Worm (Caenorhabditis elegans): ENCODE results near the gene odr-1.

odr-1 gene

DNA sequence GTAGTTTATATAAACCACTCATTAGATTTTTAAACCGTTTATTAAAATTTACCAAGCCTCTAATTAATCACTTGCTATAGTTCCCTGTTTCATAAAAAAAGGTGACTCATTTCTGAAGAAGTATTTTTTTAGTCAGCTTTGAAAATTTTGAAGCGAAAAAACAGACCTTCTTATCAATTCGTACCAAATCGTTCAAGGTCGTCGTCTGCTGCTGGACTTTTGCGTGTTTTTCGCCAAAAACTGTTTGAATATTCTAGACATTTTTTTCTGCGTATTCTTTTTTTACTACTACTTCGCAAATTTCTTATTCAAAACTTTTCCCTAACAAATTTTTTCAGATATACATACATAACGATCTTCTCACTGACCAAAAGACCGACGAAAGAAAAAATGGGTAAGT is 8.6 kb downstream of the odr-1 start, which contains the start of gene cah-4:
TSS of gene cah-4 (plus strand) at position 339 of the 400 bp plus-strand sequence.
- TF ChIP-seq ztf-1 (GFP tag; conservative IDR thresholded peaks at IDR 0.05) (no peak), ZK546.5 (tag; optimal IDR thresholded peaks at IDR 0.05) (no peak), ama-1 (optimal IDR thresholded peaks at IDR 0.05) (peak; percentile 82)

DNA sequence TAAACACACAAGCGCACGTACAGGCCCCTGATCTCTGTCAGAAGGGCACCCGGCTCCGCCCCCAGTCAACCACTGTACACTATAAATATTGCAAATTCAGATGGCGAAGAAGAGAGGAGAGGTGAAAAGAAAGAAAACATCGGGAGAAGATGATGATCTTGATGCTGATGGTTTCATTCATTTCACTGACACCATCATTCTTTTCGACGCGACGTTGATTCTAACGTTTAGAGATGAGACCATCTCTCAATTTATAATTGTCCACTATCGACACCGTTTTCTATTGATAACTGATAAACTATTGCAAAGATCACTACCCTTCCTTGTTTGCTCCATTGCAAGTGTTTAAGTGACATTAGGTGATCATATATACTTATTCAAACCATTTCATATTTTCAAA is 9.5 kb downstream of the odr-1 start:
- TF ChIP-seq mdl-1 (tag; optimal IDR thresholded peaks at IDR 0.05) (no peak), blmp-1 (tag; optimal IDR thresholded peaks at IDR 0.05; ENCODE audit: insufficient read depth) (peak; percentile 19), ztf-11 (tag; optimal IDR thresholded peaks at IDR 0.05) (no peak), nhr-21 (tag; optimal IDR thresholded peaks at IDR 0.05) (peak; percentile 77), nhr-25 (tag; optimal IDR thresholded peaks at IDR 0.05) (peak; percentile 32), fos-1 (tag; optimal IDR thresholded peaks at IDR 0.05) (peak; percentile 30), mab-5 (tag; optimal IDR thresholded peaks at IDR 0.05) (no peak), sma-9 (GFP tag; optimal IDR thresholded peaks at IDR 0.05) (peak; percentile 87), sma-9 (tag; optimal IDR thresholded peaks at IDR 0.05) (no peak), sma-3 (GFP tag; optimal IDR thresholded peaks at IDR 0.05) (peak; percentile 29), ama-1 (optimal IDR thresholded peaks at IDR 0.05) (peak; percentile 96)

DNA sequence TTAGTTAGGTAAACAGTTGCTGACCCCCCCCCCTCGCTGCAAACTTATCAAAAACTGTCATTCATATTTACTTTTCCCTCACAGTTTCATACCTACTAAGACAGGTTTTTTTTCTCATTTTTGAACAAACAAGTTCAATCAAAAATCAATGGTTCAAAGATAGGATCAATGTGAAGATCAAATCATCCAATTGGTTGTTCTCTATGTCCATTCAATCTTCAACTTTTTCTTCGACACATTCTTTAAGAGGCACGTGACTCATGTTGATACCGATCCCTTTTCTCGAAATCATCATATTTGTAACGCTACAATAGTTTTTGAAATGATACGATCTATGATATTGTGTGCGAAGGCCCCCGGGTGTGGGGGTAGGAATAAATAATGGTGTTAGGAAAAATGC is 11.1 kb downstream of the odr-1 start:
- no peak for TF ChIP-seq nhr-10 (tag; optimal IDR thresholded peaks at IDR 0.05)
- TF ChIP-seq egl-27 (tag; optimal IDR thresholded peaks at IDR 0.05), result no peak
- TF ChIP-seq ZK546.5 (tag; optimal IDR thresholded peaks at IDR 0.05), result no peak
- TF ChIP-seq lin-13 (GFP tag; optimal IDR thresholded peaks at IDR 0.05), result peak; percentile 15
- peak in 1 of 2 experiments; percentile 23 for TF ChIP-seq lsy-2 (tag; optimal IDR thresholded peaks at IDR 0.05)
- TF ChIP-seq peb-1 (tag; optimal IDR thresholded peaks at IDR 0.05), result no peak
- TF ChIP-seq dmd-4 (tag; optimal IDR thresholded peaks at IDR 0.05), result no peak
- no peak for TF ChIP-seq lin-11 (tag; optimal IDR thresholded peaks at IDR 0.05)
- peak; percentile 90 for TF ChIP-seq nhr-25 (tag; optimal IDR thresholded peaks at IDR 0.05)
- TF ChIP-seq crh-2 (tag; optimal IDR thresholded peaks at IDR 0.05), result peak; percentile 79
- TF ChIP-seq elt-3 (tag; optimal IDR thresholded peaks at IDR 0.05), result no peak
- TF ChIP-seq nhr-129 (tag; optimal IDR thresholded peaks at IDR 0.05), result peak; percentile 54
- no peak for TF ChIP-seq C34F6.9 (tag; optimal IDR thresholded peaks at IDR 0.05)
- no peak for TF ChIP-seq ztf-1 (GFP tag; conservative IDR thresholded peaks at IDR 0.05)
- no peak for TF ChIP-seq zag-1 (tag; optimal IDR thresholded peaks at IDR 0.05)
- no peak for TF ChIP-seq ama-1 (optimal IDR thresholded peaks at IDR 0.05)
- peak; percentile 76 for TF ChIP-seq blmp-1 (tag; optimal IDR thresholded peaks at IDR 0.05; ENCODE audit: insufficient read depth)
- TF ChIP-seq sem-4 (tag; optimal IDR thresholded peaks at IDR 0.05), result no peak
- TF ChIP-seq unc-55 (GFP tag; optimal IDR thresholded peaks at IDR 0.05), result no peak
- no peak for TF ChIP-seq unc-62 (GFP tag; optimal IDR thresholded peaks at IDR 0.05)
- no peak for TF ChIP-seq ceh-82 (tag; optimal IDR thresholded peaks at IDR 0.05)
- TF ChIP-seq nhr-11 (tag; optimal IDR thresholded peaks at IDR 0.05), result no peak
- no peak for TF ChIP-seq alr-1 (tag; optimal IDR thresholded peaks at IDR 0.05)
- peak; percentile 22 for TF ChIP-seq fos-1 (tag; optimal IDR thresholded peaks at IDR 0.05)
- TF ChIP-seq gmeb-1 (tag; optimal IDR thresholded peaks at IDR 0.05), result peak; percentile 37
- peak; percentile 69 for TF ChIP-seq sma-3 (GFP tag; optimal IDR thresholded peaks at IDR 0.05)
- no peak for TF ChIP-seq unc-39 (tag; optimal IDR thresholded peaks at IDR 0.05)
- no peak for TF ChIP-seq nhr-12 (tag; optimal IDR thresholded peaks at IDR 0.05)
- no peak for TF ChIP-seq snpc-4 (tag; optimal IDR thresholded peaks at IDR 0.05)
- TF ChIP-seq ztf-4 (tag; optimal IDR thresholded peaks at IDR 0.05), result peak; percentile 10
- no peak for TF ChIP-seq nhr-23 (tag; optimal IDR thresholded peaks at IDR 0.05)
- TF ChIP-seq elt-1 (tag; optimal IDR thresholded peaks at IDR 0.05), result peak; percentile 19
- TF ChIP-seq nhr-6 (tag; optimal IDR thresholded peaks at IDR 0.05), result peak; percentile 71
- TF ChIP-seq R02D3.7 (tag; optimal IDR thresholded peaks at IDR 0.05), result no peak
- no peak for TF ChIP-seq ztf-11 (tag; optimal IDR thresholded peaks at IDR 0.05)
- peak; percentile 30 for TF ChIP-seq F13H6.1 (tag; optimal IDR thresholded peaks at IDR 0.05)
- no peak for TF ChIP-seq lin-39 (tag; optimal IDR thresholded peaks at IDR 0.05)
- TF ChIP-seq nhr-77 (tag; optimal IDR thresholded peaks at IDR 0.05), result no peak
- TF ChIP-seq aly-2 (tag; optimal IDR thresholded peaks at IDR 0.05), result no peak
- TF ChIP-seq mbf-1 (tag; optimal IDR thresholded peaks at IDR 0.05), result no peak
- TF ChIP-seq sma-9 (GFP tag; optimal IDR thresholded peaks at IDR 0.05), result peak; percentile 97
- no peak for TF ChIP-seq sma-9 (tag; optimal IDR thresholded peaks at IDR 0.05)
- TF ChIP-seq mdl-1 (tag; optimal IDR thresholded peaks at IDR 0.05), result peak; percentile 20 to 49
- no peak for TF ChIP-seq Y55F3AM.14 (GFP tag; optimal IDR thresholded peaks at IDR 0.05)
- TF ChIP-seq nhr-237 (tag; optimal IDR thresholded peaks at IDR 0.05), result no peak
- TF ChIP-seq nhr-21 (tag; optimal IDR thresholded peaks at IDR 0.05), result peak; percentile 72
- no peak for TF ChIP-seq mab-5 (tag; optimal IDR thresholded peaks at IDR 0.05)
- peak; percentile 28 for TF ChIP-seq ceh-16 (tag; optimal IDR thresholded peaks at IDR 0.05)
- TF ChIP-seq skn-1 (tag; optimal IDR thresholded peaks at IDR 0.05), result no peak
